Worm (Caenorhabditis elegans): ENCODE measurements around the gene C44B7.11.

DNA sequence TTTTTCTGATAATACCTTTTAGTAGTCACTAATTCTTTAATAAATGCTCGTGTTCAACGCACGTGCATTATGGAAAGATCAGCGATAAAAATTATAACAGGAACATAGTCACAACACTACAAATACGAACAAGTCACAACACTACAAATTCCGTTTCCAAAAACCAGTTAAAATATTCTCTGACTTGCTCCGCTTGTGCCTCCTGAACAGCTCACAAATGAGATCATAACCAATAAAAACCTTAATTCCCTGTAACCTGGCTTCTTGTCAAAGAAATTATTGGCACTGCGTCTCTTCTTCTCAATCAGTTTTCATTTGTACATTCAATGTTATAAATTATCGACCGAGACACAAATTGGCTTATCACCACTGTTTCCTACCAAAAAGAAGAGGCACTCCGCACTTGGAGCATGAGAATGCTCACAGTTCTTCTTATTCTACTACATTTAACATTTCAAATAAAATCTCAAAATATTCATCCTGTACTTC, 22.1 kb upstream of the C44B7.11 start, which contains the start of gene B0252.1:
- TF ChIP-seq R02D3.7 (tag; optimal IDR thresholded peaks at IDR 0.05) (no peak), ama-1 (optimal IDR thresholded peaks at IDR 0.05) (no peak), nhr-77 (tag; optimal IDR thresholded peaks at IDR 0.05) (no peak)
